Worm (Caenorhabditis elegans): ENCODE data around the gene C13A2.6.

DNA sequence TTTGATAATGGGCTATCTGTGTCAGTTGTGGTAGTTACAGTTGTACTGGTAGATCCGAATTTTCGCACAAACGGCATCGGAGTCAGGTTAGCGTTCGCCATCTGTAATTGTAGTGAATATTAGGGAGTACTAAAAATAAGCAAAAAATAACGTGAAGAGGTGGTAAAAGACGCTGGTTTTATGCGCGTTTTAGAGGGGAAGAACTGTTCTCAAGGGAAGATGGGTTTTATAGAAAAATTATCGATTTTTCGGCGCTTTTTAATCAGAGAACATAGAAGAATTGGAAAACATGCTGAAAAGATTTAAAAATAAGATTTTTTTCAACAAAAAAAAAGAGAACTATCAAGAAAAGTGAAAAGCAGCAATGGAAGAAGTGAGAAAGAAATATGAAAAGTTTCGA is 46.3 kb upstream of the C13A2.6 start, which contains the start of gene C13F10.7:
- TF ChIP-seq ama-1 (optimal IDR thresholded peaks at IDR 0.05) = no peak
- no peak for TF ChIP-seq ceh-13 (GFP tag; optimal IDR thresholded peaks at IDR 0.05)
- TF ChIP-seq tra-4 (tag; optimal IDR thresholded peaks at IDR 0.05) = no peak
- TF ChIP-seq sea-1 (GFP tag; conservative IDR thresholded peaks at IDR 0.05) = no peak
- no peak for TF ChIP-seq F13C5.2 (tag; optimal IDR thresholded peaks at IDR 0.05)
- no peak for TF ChIP-seq B0310.2 (tag; optimal IDR thresholded peaks at IDR 0.05)
- TF ChIP-seq hmbx-1 (tag; optimal IDR thresholded peaks at IDR 0.05) = no peak
- TF ChIP-seq hnd-1 (tag; optimal IDR thresholded peaks at IDR 0.05) = no peak
- TF ChIP-seq pes-1 (GFP tag; IDR thresholded peaks at IDR 0.05) = no peak
- no peak for TF ChIP-seq flt-1 (GFP tag; IDR thresholded peaks at IDR 0.05)
- no peak for TF ChIP-seq ceh-36 (tag; optimal IDR thresholded peaks at IDR 0.05)
- TF ChIP-seq ets-7 (tag; optimal IDR thresholded peaks at IDR 0.05) = no peak
